Worm (Caenorhabditis elegans) whole organism, midembryonic: ENCODE results near the gene C33G3.6.

Source experiments
- T22C8.4 ChIP-seq: fragments of 200-800 bp; sonication (Bioruptor generic); IDR thresholded peaks from 2 replicates; pipeline ENCODE4 v1.3.6; 2022; ENCODE audit warnings: missing genetic modification characterization, missing compliant biosample characterization
- cog-1 ChIP-seq: sonication (generic microtip); optimal IDR thresholded peaks from 2 replicates; lab custom pipeline; 2016; ENCODE audit warnings: missing genetic modification characterization, missing compliant biosample characterization
- med-1 ChIP-seq: sonication (generic microtip); optimal IDR thresholded peaks from 2 replicates; lab custom pipeline; 2017; ENCODE audit warnings: missing genetic modification characterization, mild to moderate bottlenecking, missing compliant biosample characterization, antibody characterized with exemption, missing genetic modification reagents; ENCODE audit not compliant: insufficient read depth
- ref-1 ChIP-seq: fragments of 200-800 bp; sonication (Bioruptor generic); conservative IDR thresholded peaks from 2 replicates; pipeline ENCODE4 v1.3.6; 2022; ENCODE audit warnings: missing genetic modification reagents, missing genetic modification characterization, missing compliant biosample characterization
- tab-1 ChIP-seq: fragments of 200-800 bp; sonication (Bioruptor generic); IDR thresholded peaks from 2 replicates; pipeline ENCODE4 v1.3.6; 2022; ENCODE audit warnings: missing genetic modification characterization, missing compliant biosample characterization
- ztf-29 ChIP-seq: fragments of 200-800 bp; sonication (Bioruptor generic); IDR thresholded peaks from 2 replicates; pipeline ENCODE4 v1.3.6; 2022; ENCODE audit warnings: missing genetic modification reagents, missing genetic modification characterization, missing compliant biosample characterization

DNA sequence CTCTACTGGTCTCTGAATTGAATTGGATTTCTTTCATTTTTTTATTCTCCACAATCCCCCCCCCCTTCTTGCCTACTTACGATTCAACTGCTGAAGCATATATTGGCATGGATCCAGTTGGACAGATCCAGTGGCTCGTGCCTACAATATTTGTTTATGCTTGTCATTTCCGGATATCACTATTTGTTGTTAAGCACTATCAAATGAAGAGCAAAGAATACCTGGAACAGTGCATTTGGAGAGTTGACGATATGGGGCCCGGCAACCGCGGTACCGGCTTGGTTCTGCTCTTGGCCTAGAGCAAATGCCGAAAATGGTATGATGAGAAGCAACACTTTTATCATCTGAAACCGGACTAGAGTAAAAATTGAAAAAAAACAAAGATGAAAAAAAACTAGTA lies 16.5 kb downstream of the C33G3.6 start, which contains the start of gene lgc-21:
- TF ChIP-seq ref-1 (GFP tag; lab: Robert Waterston, UW) (no peak), ztf-29 (GFP tag; lab: Robert Waterston, UW) (no peak), med-1 (GFP tag; lab: Kevin White, UChicago) (no peak), T22C8.4 (GFP tag; lab: Robert Waterston, UW) (no peak), tab-1 (no peak), cog-1 (tag; lab: Kevin White, UChicago) (no peak)
